Worm (Caenorhabditis elegans): Measurements from ENCODE around the gene tbx-41.

DNA sequence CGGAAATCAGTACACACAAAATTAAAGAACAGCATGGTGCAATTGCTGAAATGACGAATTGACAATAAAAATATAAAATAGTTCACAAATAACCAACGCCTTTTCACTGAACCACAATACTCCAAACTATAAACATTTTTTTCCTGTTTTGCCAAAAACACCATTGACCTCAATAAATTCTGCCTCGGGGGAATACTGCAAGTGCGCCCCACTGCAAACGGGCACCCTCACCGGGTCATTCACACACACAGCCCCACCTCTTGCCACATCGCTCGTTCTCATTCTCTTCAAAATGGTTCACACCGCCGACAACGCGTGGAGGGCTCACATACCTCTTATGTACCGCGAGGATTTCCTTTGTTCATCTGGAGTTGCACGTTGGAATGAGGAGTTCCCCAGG, 50.0 kb downstream of the tbx-41 start, which contains the start of gene rgs-9:
- TF ChIP-seq pqm-1 (tag; optimal IDR thresholded peaks at IDR 0.05) (no peak), nhr-11 (tag; optimal IDR thresholded peaks at IDR 0.05) (no peak), snpc-4 (tag; optimal IDR thresholded peaks at IDR 0.05) (no peak), nfya-1 (tag; optimal IDR thresholded peaks at IDR 0.05; ENCODE audit: insufficient read depth) (no peak), jun-1 (tag; optimal IDR thresholded peaks at IDR 0.05) (no peak), nhr-28 (tag; optimal IDR thresholded peaks at IDR 0.05) (no peak), nhr-237 (tag; optimal IDR thresholded peaks at IDR 0.05) (no peak), ceh-16 (tag; optimal IDR thresholded peaks at IDR 0.05) (no peak)

Data from whole organism, L3 larva.